Worm (Caenorhabditis elegans) whole organism, young adult: ENCODE measurements around the gene gcy-12.

ENCODE experiments used
- B0019.2 ChIP-seq: fragments of 200-800 bp; sonication (Bioruptor generic); conservative IDR thresholded peaks from 2 replicates; pipeline ENCODE4 v1.3.6; 2022; ENCODE audit warnings: missing genetic modification reagents, missing genetic modification characterization, missing compliant biosample characterization
- F52B5.7 ChIP-seq: sonication (generic microtip); optimal IDR thresholded peaks from 2 replicates; lab custom pipeline; 2016; ENCODE audit warnings: mild to moderate bottlenecking, missing genetic modification characterization, missing compliant biosample characterization
- ZK185.1 ChIP-seq: sonication (generic microtip); optimal IDR thresholded peaks from 2 replicates; lab custom pipeline; 2016; ENCODE audit warnings: mild to moderate bottlenecking, missing genetic modification characterization, missing compliant biosample characterization; ENCODE audit not compliant: poor library complexity, severe bottlenecking
- aptf-3 ChIP-seq: fragments of 200-800 bp; sonication (Bioruptor generic); IDR thresholded peaks from 2 replicates; pipeline ENCODE4 v1.3.6; 2022; ENCODE audit warnings: missing genetic modification characterization, missing compliant biosample characterization
- attf-5 ChIP-seq: fragments of 200-800 bp; sonication (Bioruptor generic); optimal IDR thresholded peaks from 2 replicates; lab custom pipeline; 2018; ENCODE audit warnings: mild to moderate bottlenecking, missing genetic modification characterization, missing compliant biosample characterization
- efl-1 ChIP-seq: fragments of 150-350 bp; optimal IDR thresholded peaks from 2 replicates; lab custom pipeline; 2014; ENCODE audit warnings: missing biosample characterization, missing genetic modification reagents, missing genetic modification characterization
- hsf-1 ChIP-seq: fragments of 200-800 bp; sonication (Bioruptor generic); IDR thresholded peaks from 2 replicates; pipeline ENCODE4 v1.3.6; 2022; ENCODE audit warnings: missing genetic modification reagents, missing genetic modification characterization, missing compliant biosample characterization
- nhr-120 ChIP-seq: fragments of 200-800 bp; sonication (Bioruptor generic); IDR thresholded peaks from 2 replicates; pipeline ENCODE4 v1.3.6; 2022; ENCODE audit warnings: missing genetic modification characterization, missing compliant biosample characterization
- sea-2 ChIP-seq: fragments of 200-800 bp; sonication (Bioruptor generic); IDR thresholded peaks from 2 replicates; pipeline ENCODE4 v1.3.6; 2022; ENCODE audit warnings: missing genetic modification characterization, missing compliant biosample characterization
- snpc-3.4 ChIP-seq: sonication (generic microtip); optimal IDR thresholded peaks from 2 replicates; lab custom pipeline; 2017; ENCODE audit warnings: missing genetic modification characterization, mild to moderate bottlenecking, missing compliant biosample characterization, antibody characterized with exemption, moderate library complexity, missing genotype, missing genetic modification reagents
- somi-1 ChIP-seq: fragments of 200-800 bp; sonication (Bioruptor generic); optimal IDR thresholded peaks from 2 replicates; lab custom pipeline; 2018; ENCODE audit warnings: mild to moderate bottlenecking, missing genetic modification characterization, missing compliant biosample characterization
- ztf-26 ChIP-seq: sonication (generic microtip); optimal IDR thresholded peaks from 2 replicates; lab custom pipeline; 2017; ENCODE audit warnings: missing genetic modification characterization, missing compliant biosample characterization

- no peak for TF ChIP-seq sea-2 (GFP tag; lab: Robert Waterston, UW)
- TF ChIP-seq somi-1: no peak
- no peak for TF ChIP-seq nhr-120 (GFP tag; lab: Robert Waterston, UW)
- no peak for TF ChIP-seq efl-1 (GFP tag; lab: Kevin White, UChicago)
- no peak for TF ChIP-seq F52B5.7 (tag; lab: Kevin White, UChicago)
- no peak for TF ChIP-seq B0019.2 (GFP tag; lab: Robert Waterston, UW)
- no peak for TF ChIP-seq ztf-26 (tag; lab: Kevin White, UChicago)
- no peak for TF ChIP-seq hsf-1
- TF ChIP-seq ZK185.1 (tag; lab: Kevin White, UChicago): no peak
- no peak for TF ChIP-seq aptf-3 (GFP tag; lab: Robert Waterston, UW)
- TF ChIP-seq attf-5 (GFP tag; lab: Kevin White, UChicago): no peak
- no peak for TF ChIP-seq snpc-3.4
Observed at ce11 chrII:5344775-5345174, 32.9 kb downstream of the gcy-12 start, which contains the start of gene F09E5.14.
